Fruit fly (Drosophila melanogaster): Measurements from ENCODE around the gene Mnt.

Gene Mnt

dm6 chrX:3745264-3745564, 73.6 kb downstream of the Mnt start (continued):
- TF ChIP-seq CG3281 (GFP tag; optimal IDR thresholded peaks at IDR 0.05): peak; percentile 45
- TF ChIP-seq klu (GFP tag; IDR thresholded peaks at IDR 0.05): no peak
- TF ChIP-seq CrebB (tag; optimal IDR thresholded peaks at IDR 0.05): no peak
- TF ChIP-seq zfh1 (GFP tag; IDR thresholded peaks at IDR 0.05): no peak
- TF ChIP-seq ac (GFP tag; optimal IDR thresholded peaks at IDR 0.05): no peak
- peak; percentile 46 for TF ChIP-seq CG18262 (tag; optimal IDR thresholded peaks at IDR 0.05)
- peak in 1 of 2 experiments; percentile 14 for TF ChIP-seq Pdp1 (GFP tag; optimal IDR thresholded peaks at IDR 0.05)
- no peak for TF ChIP-seq CG8478 (optimal IDR thresholded peaks at IDR 0.05)
- TF ChIP-seq CG30403 (GFP tag; optimal IDR thresholded peaks at IDR 0.05): peak; percentile 40
- 0 out of 3 replicates have a peak, but pooled peaks have one; percentile 8 for TF ChIP-seq Dbx (GFP tag; IDR thresholded peaks at IDR 0.05)
- TF ChIP-seq CG15011 (GFP tag; optimal IDR thresholded peaks at IDR 0.05): no peak
- peak; percentile 70 for TF ChIP-seq lab (GFP tag; optimal IDR thresholded peaks at IDR 0.05)
- TF ChIP-seq B-H1 (GFP tag; IDR thresholded peaks at IDR 0.05): no peak
- TF ChIP-seq CG13775 (GFP tag; optimal IDR thresholded peaks at IDR 0.05): no peak
- peak; percentile 35 for TF ChIP-seq org-1 (GFP tag; optimal IDR thresholded peaks at IDR 0.05)
- TF ChIP-seq MBD-R2 (GFP tag; IDR thresholded peaks at IDR 0.05): no peak
- peak; percentile 9 for TF ChIP-seq Hr3 (GFP tag; optimal IDR thresholded peaks at IDR 0.05)
- TF ChIP-seq eve (GFP tag; optimal IDR thresholded peaks at IDR 0.05): peak in 1 of 2 experiments; percentile 71
- peak; percentile 21 for TF ChIP-seq Bteb2 (GFP tag; optimal IDR thresholded peaks at IDR 0.05)
- TF ChIP-seq CG7839 (tag; optimal IDR thresholded peaks at IDR 0.05): peak; percentile 57
- TF ChIP-seq D (optimal IDR thresholded peaks at IDR 0.05): no peak
- TF ChIP-seq D (GFP tag; optimal IDR thresholded peaks at IDR 0.05): peak; percentile 30
- peak; percentile 75 for TF ChIP-seq dmrt99B (tag; optimal IDR thresholded peaks at IDR 0.05)
- peak; percentile 33 for TF ChIP-seq Camta (GFP tag; optimal IDR thresholded peaks at IDR 0.05)
- peak; percentile 23 for TF ChIP-seq CG1233 (GFP tag; optimal IDR thresholded peaks at IDR 0.05)
- no peak for TF ChIP-seq maf-S (GFP tag; optimal IDR thresholded peaks at IDR 0.05)
- peak; percentile 35 for TF ChIP-seq Ets65A (GFP tag)
- TF ChIP-seq bcd (GFP tag; optimal IDR thresholded peaks at IDR 0.05): peak; percentile 17
- TF ChIP-seq CG12155 (GFP tag; optimal IDR thresholded peaks at IDR 0.05): peak; percentile 66
- no peak for TF ChIP-seq CG6813 (GFP tag; optimal IDR thresholded peaks at IDR 0.05)
- TF ChIP-seq Hsf (GFP tag; optimal IDR thresholded peaks at IDR 0.05): peak; percentile 4
- peak; percentile 49; the same call in 1 of the 2 replicates for TF ChIP-seq Ptx1 (GFP tag; IDR thresholded peaks at IDR 0.05)
- TF ChIP-seq Rfx (GFP tag; IDR thresholded peaks at IDR 0.05): 0 out of 2 replicates have a peak, but pooled peaks have one; percentile 10
- no peak for TF ChIP-seq CG7372 (GFP tag; IDR thresholded peaks at IDR 0.05)
- no peak for TF ChIP-seq cas (GFP tag; IDR thresholded peaks at IDR 0.05)
- 0 out of 2 replicates have a peak, but pooled peaks have one; percentile 30 for TF ChIP-seq CG17328 (GFP tag; IDR thresholded peaks at IDR 0.05)
- TF ChIP-seq sisA (GFP tag; IDR thresholded peaks at IDR 0.05): no peak
- no peak for TF ChIP-seq CTCF (GFP tag; optimal IDR thresholded peaks at IDR 0.05)
- TF ChIP-seq CG4424 (GFP tag; optimal IDR thresholded peaks at IDR 0.05): peak; percentile 8
- peak; percentile 52; the same call in 1 of the 2 replicates for TF ChIP-seq stc (GFP tag; IDR thresholded peaks at IDR 0.05)
- TF ChIP-seq CG4360 (GFP tag; IDR thresholded peaks at IDR 0.05): no peak
- peak; percentile 2 for TF ChIP-seq HmgZ (tag; optimal IDR thresholded peaks at IDR 0.05)
- TF ChIP-seq CG7963 (GFP tag; IDR thresholded peaks at IDR 0.05; ENCODE audit: partially characterized antibody): no peak
- peak in 1 of 2 experiments; percentile 46 for TF ChIP-seq bsh (GFP tag; optimal IDR thresholded peaks at IDR 0.05)
- peak; percentile 54 for TF ChIP-seq nmo (GFP tag; optimal IDR thresholded peaks at IDR 0.05)
- peak; percentile 50 for TF ChIP-seq fd96Cb (tag; optimal IDR thresholded peaks at IDR 0.05)
- no peak for TF ChIP-seq C15 (GFP tag; IDR thresholded peaks at IDR 0.05)
- TF ChIP-seq Med (GFP tag): peak; percentile 77
- no peak for TF ChIP-seq insv (GFP tag; optimal IDR thresholded peaks at IDR 0.05)
